Worm (Caenorhabditis elegans) whole organism, L4 larva: ENCODE data around the gene srh-34.
A peak's percentile ranks its signal among the peaks of the same experiment; 100 is the strongest.

Experiments
- ceh-28 ChIP-seq: fragments of 150-350 bp; optimal IDR thresholded peaks from 2 replicates; lab custom pipeline; 2014; ENCODE audit warnings: missing biosample characterization, missing genetic modification reagents, missing genetic modification characterization
- cey-2 ChIP-seq: sonication (generic microtip); optimal IDR thresholded peaks from 3 replicates; lab custom pipeline; 2017; ENCODE audit warnings: missing genetic modification characterization, mild to moderate bottlenecking, missing compliant biosample characterization, antibody characterized with exemption, borderline replicate concordance; ENCODE audit not compliant: insufficient read depth
- dpl-1 ChIP-seq: fragments of 150-350 bp; optimal IDR thresholded peaks from 2 replicates; lab custom pipeline; 2014; ENCODE audit warnings: missing biosample characterization, missing genetic modification reagents, missing genetic modification characterization
- fkh-10 ChIP-seq: fragments of 150-350 bp; optimal IDR thresholded peaks from 2 replicates; lab custom pipeline; 2014; ENCODE audit warnings: missing biosample characterization, missing genetic modification reagents, missing genetic modification characterization
- hmg-1.1 ChIP-seq: fragments of 200-800 bp; sonication (Bioruptor generic); IDR thresholded peaks from 2 replicates; pipeline ENCODE4 v1.3.6; 2022; ENCODE audit warnings: missing genetic modification reagents, missing genetic modification characterization, missing compliant biosample characterization
- jun-1 ChIP-seq: fragments of 150-350 bp; optimal IDR thresholded peaks from 2 replicates; lab custom pipeline; 2014; ENCODE audit warnings: missing biosample characterization, missing genetic modification reagents, missing genetic modification characterization
- mdt-29 ChIP-seq: fragments of 200-800 bp; sonication (Bioruptor generic); IDR thresholded peaks from 2 replicates; pipeline ENCODE4 v1.3.6; 2022; ENCODE audit warnings: missing genetic modification reagents, missing genetic modification characterization, missing compliant biosample characterization
- nhr-28 ChIP-seq: fragments of 150-350 bp; optimal IDR thresholded peaks from 2 replicates; lab custom pipeline; 2014; ENCODE audit warnings: missing biosample characterization, missing genetic modification characterization

DNA sequence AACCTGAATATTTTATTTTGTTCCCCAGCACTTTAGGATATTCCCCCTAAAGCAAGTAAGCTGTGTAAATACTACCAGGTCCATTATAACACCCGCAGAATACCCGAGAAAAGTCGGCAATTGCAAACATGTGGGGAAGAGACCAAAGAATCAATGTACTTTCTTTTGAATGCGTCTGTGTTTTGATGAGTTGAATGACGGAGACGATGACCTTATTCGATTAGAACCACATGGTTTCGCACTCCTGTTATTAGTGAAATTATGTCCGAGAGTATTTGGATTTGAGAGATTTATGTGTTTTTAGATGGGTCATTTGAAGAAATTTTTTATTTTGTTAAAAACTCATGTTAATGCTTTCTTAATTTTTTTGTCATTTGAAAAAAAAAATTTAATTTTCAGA is 18.9 kb upstream of the srh-34 start:
- no peak for TF ChIP-seq hmg-1.1 (GFP tag; lab: Robert Waterston, UW)
- TF ChIP-seq nhr-28 (tag; lab: Kevin White, UChicago) = peak; percentile 46
- TF ChIP-seq mdt-29 = no peak
- TF ChIP-seq jun-1 (tag; lab: Kevin White, UChicago) = no peak
- TF ChIP-seq dpl-1 (GFP tag; lab: Kevin White, UChicago) = no peak
- no peak for TF ChIP-seq ceh-28 (tag; lab: Kevin White, UChicago)
- no peak for TF ChIP-seq fkh-10 (GFP tag; lab: Kevin White, UChicago)
- no peak for TF ChIP-seq cey-2 (tag; lab: Kevin White, UChicago)
